Worm (Caenorhabditis elegans): ENCODE data around the gene cutl-17.

ce11 chrIV:9403761-9404420, 53.4 kb downstream of the cutl-17 start:
- peak; percentile 75 for TF ChIP-seq nhr-85 (tag)
- no peak for TF ChIP-seq ama-1 (optimal IDR thresholded peaks at IDR 0.05)
- TF ChIP-seq sptf-1 (tag; optimal IDR thresholded peaks at IDR 0.05) = no peak
- no peak for TF ChIP-seq unc-98 (GFP tag; IDR thresholded peaks at IDR 0.05)
- no peak for TF ChIP-seq ztf-11 (tag; optimal IDR thresholded peaks at IDR 0.05)

Measured in whole organism, L1 larva.